Worm (Caenorhabditis elegans): ENCODE data around the gene kvs-3.

The kvs-3 gene

DNA sequence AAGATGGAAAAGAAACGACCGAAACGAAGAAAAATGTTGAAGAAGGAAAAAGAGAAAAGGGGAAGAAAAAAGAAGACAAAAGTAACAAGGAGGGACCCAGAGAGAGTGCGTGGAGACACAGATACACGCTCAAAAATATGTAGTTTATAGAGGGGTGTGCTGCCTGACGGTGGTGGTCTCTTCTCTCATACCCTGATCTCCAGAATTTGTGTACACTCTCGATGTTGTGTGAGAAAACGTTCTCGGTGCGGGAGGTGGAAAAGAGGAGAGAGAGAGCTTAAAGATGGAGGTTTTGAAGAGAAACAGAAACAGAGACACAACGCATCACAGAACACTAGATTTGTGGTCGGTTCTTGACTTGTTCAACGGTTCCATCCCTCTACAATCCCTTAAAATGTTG is 44.5 kb upstream of the kvs-3 start (continued):
- TF ChIP-seq vab-7 (GFP tag; IDR thresholded peaks at IDR 0.05) (no peak), dmd-8 (GFP tag; IDR thresholded peaks at IDR 0.05) (no peak), F10B5.3 (tag; optimal IDR thresholded peaks at IDR 0.05) (no peak), ztf-11 (tag; optimal IDR thresholded peaks at IDR 0.05) (no peak), fkh-10 (GFP tag; optimal IDR thresholded peaks at IDR 0.05) (peak; percentile 62), snpc-1.2 (GFP tag; IDR thresholded peaks at IDR 0.05) (no peak), attf-4 (tag; optimal IDR thresholded peaks at IDR 0.05) (no peak), gei-8 (GFP tag; optimal IDR thresholded peaks at IDR 0.05) (no peak), dmd-6 (GFP tag; IDR thresholded peaks at IDR 0.05) (peak; percentile 54), lsy-2 (tag; optimal IDR thresholded peaks at IDR 0.05) (peak; percentile 62 to 71), unc-62 (GFP tag; optimal IDR thresholded peaks at IDR 0.05 in 1 of 2) (peak in 1 of 2 experiments; percentile 88), unc-62 (tag; optimal IDR thresholded peaks at IDR 0.05) (no peak), saeg-2 (GFP tag; IDR thresholded peaks at IDR 0.05) (no peak), ceh-32 (tag; optimal IDR thresholded peaks at IDR 0.05; ENCODE audit: poor library complexity) (no peak), jun-1 (tag; optimal IDR thresholded peaks at IDR 0.05) (no peak), nhr-111 (GFP tag; optimal IDR thresholded peaks at IDR 0.05) (no peak), dmd-9 (GFP tag; IDR thresholded peaks at IDR 0.05) (no peak), pha-4 (GFP tag; IDR thresholded peaks at IDR 0.05) (no peak), pha-4 (tag; optimal IDR thresholded peaks at IDR 0.05) (no peak), nhr-42 (GFP tag; IDR thresholded peaks at IDR 0.05) (no peak), skn-1 (tag; optimal IDR thresholded peaks at IDR 0.05) (no peak), ces-1 (GFP tag; optimal IDR thresholded peaks at IDR 0.05) (peak; percentile 39), mep-1 (tag; optimal IDR thresholded peaks at IDR 0.05) (peak; percentile 74), F49E8.2 (tag; optimal IDR thresholded peaks at IDR 0.05; ENCODE audit: borderline replicate concordance) (no peak), unc-130 (GFP tag; optimal IDR thresholded peaks at IDR 0.05) (no peak), tra-1 (GFP tag; IDR thresholded peaks at IDR 0.05) (0 out of 2 replicates have a peak, but pooled peaks have one; percentile 23), daf-16 (GFP tag; optimal IDR thresholded peaks at IDR 0.05) (peak in 1 of 2 experiments; percentile 46), daf-16 (tag; optimal IDR thresholded peaks at IDR 0.05) (no peak), ceh-44 (GFP tag; IDR thresholded peaks at IDR 0.05) (no peak)

ce11 chrV:9274127-9275042 is 43.7 kb upstream of the kvs-3 start:
- peak in 1 of 2 experiments; percentile 89 for TF ChIP-seq unc-62 (GFP tag; optimal IDR thresholded peaks at IDR 0.05 in 1 of 2)
- TF ChIP-seq unc-62 (tag; optimal IDR thresholded peaks at IDR 0.05): no peak
- peak; percentile 23 for TF ChIP-seq nhr-48 (tag; optimal IDR thresholded peaks at IDR 0.05)
- TF ChIP-seq hmg-1.1 (GFP tag; IDR thresholded peaks at IDR 0.05): no peak
- TF ChIP-seq ceh-62 (tag; optimal IDR thresholded peaks at IDR 0.05): no peak
- no peak for TF ChIP-seq hlh-11 (tag; optimal IDR thresholded peaks at IDR 0.05)
- no peak for TF ChIP-seq D1046.2 (GFP tag; IDR thresholded peaks at IDR 0.05)
- TF ChIP-seq vab-7 (GFP tag; IDR thresholded peaks at IDR 0.05): no peak
- no peak for TF ChIP-seq set-16 (GFP tag; IDR thresholded peaks at IDR 0.05)
- no peak for TF ChIP-seq sdz-12 (GFP tag; optimal IDR thresholded peaks at IDR 0.05)
- no peak for TF ChIP-seq aly-2 (tag; optimal IDR thresholded peaks at IDR 0.05)
- TF ChIP-seq hlh-30 (tag; optimal IDR thresholded peaks at IDR 0.05; ENCODE audit: insufficient read depth): no peak
- no peak for TF ChIP-seq dmd-9 (GFP tag; IDR thresholded peaks at IDR 0.05)
- TF ChIP-seq nhr-237 (tag; optimal IDR thresholded peaks at IDR 0.05): no peak
- peak; percentile 76 for TF ChIP-seq aha-1 (tag)
- TF ChIP-seq nhr-6 (tag; optimal IDR thresholded peaks at IDR 0.05): no peak
- TF ChIP-seq ctbp-1 (GFP tag; IDR thresholded peaks at IDR 0.05): no peak
- no peak for TF ChIP-seq Y75B8A.6 (GFP tag; IDR thresholded peaks at IDR 0.05)
- no peak for TF ChIP-seq T20F7.1 (GFP tag; optimal IDR thresholded peaks at IDR 0.05)
- no peak for TF ChIP-seq F26F4.8 (GFP tag; conservative IDR thresholded peaks at IDR 0.05)
- TF ChIP-seq fkh-10 (GFP tag; optimal IDR thresholded peaks at IDR 0.05): no peak
- no peak for TF ChIP-seq tra-1 (GFP tag; IDR thresholded peaks at IDR 0.05)
- TF ChIP-seq lin-15B (tag; optimal IDR thresholded peaks at IDR 0.05): no peak
- no peak for TF ChIP-seq pqm-1 (tag; optimal IDR thresholded peaks at IDR 0.05)
- no peak for TF ChIP-seq nhr-41 (GFP tag; IDR thresholded peaks at IDR 0.05)
- TF ChIP-seq zfp-2 (tag; optimal IDR thresholded peaks at IDR 0.05): no peak
- TF ChIP-seq daf-19 (GFP tag; conservative IDR thresholded peaks at IDR 0.05): no peak
- no peak for TF ChIP-seq ztf-7 (tag; optimal IDR thresholded peaks at IDR 0.05)

Measured in whole organism, L4 larva.